Worm (Caenorhabditis elegans): ENCODE data around the gene math-5.

math-5 gene

ce11 chrII:1890682-1891081 is 8.1 kb upstream of the math-5 start, which contains the start of gene math-9:
TSS of gene math-9 (minus strand) at chrII:1890782.
- no peak for TF ChIP-seq unc-55 (GFP tag; optimal IDR thresholded peaks at IDR 0.05)

ce11 chrII:1889071-1889470 is 6.5 kb upstream of the math-5 start, which contains the start of gene math-8:
TSS of gene math-8 (minus strand) at chrII:1889171.
- TF ChIP-seq R02D3.7 (tag; optimal IDR thresholded peaks at IDR 0.05), result no peak
- TF ChIP-seq sma-9 (GFP tag; optimal IDR thresholded peaks at IDR 0.05), result no peak
- TF ChIP-seq sma-9 (tag; optimal IDR thresholded peaks at IDR 0.05), result no peak
- TF ChIP-seq ztf-1 (GFP tag; conservative IDR thresholded peaks at IDR 0.05), result no peak
- TF ChIP-seq elt-3 (tag; optimal IDR thresholded peaks at IDR 0.05), result no peak
- no peak for TF ChIP-seq snpc-4 (tag; optimal IDR thresholded peaks at IDR 0.05)
- TF ChIP-seq lsy-2 (tag; optimal IDR thresholded peaks at IDR 0.05), result no peak

ce11 chrII:1886379-1886778 is 3.8 kb upstream of the math-5 start, which contains the start of gene math-7:
TSS of gene math-7 (minus strand) at chrII:1886479.
- TF ChIP-seq mdl-1 (tag; optimal IDR thresholded peaks at IDR 0.05) (no peak), nhr-77 (tag; optimal IDR thresholded peaks at IDR 0.05) (no peak), nhr-23 (tag; optimal IDR thresholded peaks at IDR 0.05) (no peak), zag-1 (tag; optimal IDR thresholded peaks at IDR 0.05) (no peak), blmp-1 (tag; optimal IDR thresholded peaks at IDR 0.05; ENCODE audit: insufficient read depth) (no peak), nhr-21 (tag; optimal IDR thresholded peaks at IDR 0.05) (no peak), sma-3 (GFP tag; optimal IDR thresholded peaks at IDR 0.05) (no peak), nhr-237 (tag; optimal IDR thresholded peaks at IDR 0.05) (no peak), ceh-16 (tag; optimal IDR thresholded peaks at IDR 0.05) (no peak), ceh-82 (tag; optimal IDR thresholded peaks at IDR 0.05) (no peak), nhr-25 (tag; optimal IDR thresholded peaks at IDR 0.05) (no peak), elt-1 (tag; optimal IDR thresholded peaks at IDR 0.05) (no peak), dmd-4 (tag; optimal IDR thresholded peaks at IDR 0.05) (no peak), ztf-4 (tag; optimal IDR thresholded peaks at IDR 0.05) (no peak), nhr-129 (tag; optimal IDR thresholded peaks at IDR 0.05) (no peak), sem-4 (tag; optimal IDR thresholded peaks at IDR 0.05) (no peak), nhr-10 (tag; optimal IDR thresholded peaks at IDR 0.05) (no peak), aly-2 (tag; optimal IDR thresholded peaks at IDR 0.05) (no peak), peb-1 (tag; optimal IDR thresholded peaks at IDR 0.05) (no peak), R02D3.7 (tag; optimal IDR thresholded peaks at IDR 0.05) (no peak)

ce11 chrII:1884635-1885034 is 2.0 kb upstream of the math-5 start, which contains the start of gene math-6:
TSS of gene math-6 (minus strand) at chrII:1884735.
- TF ChIP-seq C34F6.9 (tag; optimal IDR thresholded peaks at IDR 0.05) (no peak), nhr-25 (tag; optimal IDR thresholded peaks at IDR 0.05) (no peak), crh-2 (tag; optimal IDR thresholded peaks at IDR 0.05) (no peak), ceh-16 (tag; optimal IDR thresholded peaks at IDR 0.05) (no peak), ama-1 (optimal IDR thresholded peaks at IDR 0.05) (no peak), mdl-1 (tag; optimal IDR thresholded peaks at IDR 0.05) (no peak), lsy-2 (tag; optimal IDR thresholded peaks at IDR 0.05) (no peak), blmp-1 (tag; optimal IDR thresholded peaks at IDR 0.05; ENCODE audit: insufficient read depth) (no peak), unc-62 (GFP tag; optimal IDR thresholded peaks at IDR 0.05) (no peak), elt-3 (tag; optimal IDR thresholded peaks at IDR 0.05) (no peak), nhr-11 (tag; optimal IDR thresholded peaks at IDR 0.05) (no peak), nhr-237 (tag; optimal IDR thresholded peaks at IDR 0.05) (no peak), ztf-11 (tag; optimal IDR thresholded peaks at IDR 0.05) (no peak), skn-1 (tag; optimal IDR thresholded peaks at IDR 0.05) (no peak), Y55F3AM.14 (GFP tag; optimal IDR thresholded peaks at IDR 0.05) (no peak), nhr-23 (tag; optimal IDR thresholded peaks at IDR 0.05) (no peak), snpc-4 (tag; optimal IDR thresholded peaks at IDR 0.05) (no peak), elt-1 (tag; optimal IDR thresholded peaks at IDR 0.05) (no peak)

- TF ChIP-seq lin-39 (tag; optimal IDR thresholded peaks at IDR 0.05) (no peak), skn-1 (tag; optimal IDR thresholded peaks at IDR 0.05) (no peak), zag-1 (tag; optimal IDR thresholded peaks at IDR 0.05) (no peak), sma-3 (GFP tag; optimal IDR thresholded peaks at IDR 0.05) (no peak), nhr-21 (tag; optimal IDR thresholded peaks at IDR 0.05) (no peak), ZK546.5 (tag; optimal IDR thresholded peaks at IDR 0.05) (no peak), peb-1 (tag; optimal IDR thresholded peaks at IDR 0.05) (no peak), aly-2 (tag; optimal IDR thresholded peaks at IDR 0.05) (no peak), ztf-1 (GFP tag; conservative IDR thresholded peaks at IDR 0.05) (no peak), lin-13 (GFP tag; optimal IDR thresholded peaks at IDR 0.05) (no peak), lin-11 (tag; optimal IDR thresholded peaks at IDR 0.05) (no peak)
These were observed 3.9 kb downstream of the math-5 start, which contains the start of gene math-16 for ce11 chrII:1878663-1879062. TSS of gene math-16 (minus strand) at chrII:1878763.
